Fruit fly (Drosophila melanogaster): ENCODE results near the gene CG3246.
A peak's percentile ranks its signal among the peaks of the same experiment; 100 is the strongest.

The CG3246 gene

dm6 chr2L:3435086-3435485, 26.7 kb downstream of the CG3246 start (continued):
- TF ChIP-seq CG8944 (GFP tag; optimal IDR thresholded peaks at IDR 0.05) (peak; percentile 14), CG10979 (tag; optimal IDR thresholded peaks at IDR 0.05) (peak; percentile 57), danr (GFP tag; IDR thresholded peaks at IDR 0.05) (0 out of 2 replicates have a peak, but pooled peaks have one; percentile 24), nerfin-1 (tag; optimal IDR thresholded peaks at IDR 0.05) (peak; percentile 7), E2f1 (GFP tag; IDR thresholded peaks at IDR 0.05) (peak; percentile 39; the same call in 1 of the 2 replicates), wor (GFP tag; IDR thresholded peaks at IDR 0.05) (peak; percentile 45), sens-2 (GFP tag; IDR thresholded peaks at IDR 0.05) (peak; percentile 44; the same call in 1 of the 2 replicates), Hand (GFP tag; optimal IDR thresholded peaks at IDR 0.05) (no peak), CG3407 (GFP tag; optimal IDR thresholded peaks at IDR 0.05) (peak; percentile 22), org-1 (GFP tag; optimal IDR thresholded peaks at IDR 0.05) (peak; percentile 37), CG12219 (GFP tag; optimal IDR thresholded peaks at IDR 0.05) (no peak), CG17385 (GFP tag; optimal IDR thresholded peaks at IDR 0.05) (peak; percentile 10), Ptx1 (GFP tag; IDR thresholded peaks at IDR 0.05) (peak; percentile 60), ato (GFP tag; IDR thresholded peaks at IDR 0.05; ENCODE audit: partially characterized antibody) (no peak), H15 (GFP tag; IDR thresholded peaks at IDR 0.05) (peak; percentile 72), zfh2 (GFP tag; optimal IDR thresholded peaks at IDR 0.05) (no peak), ttk (GFP tag; IDR thresholded peaks at IDR 0.05) (peak; percentile 62), CG17359 (tag; optimal IDR thresholded peaks at IDR 0.05) (peak; percentile 59), amos (GFP tag; IDR thresholded peaks at IDR 0.05; ENCODE audit: partially characterized antibody) (no peak), Eip74EF (GFP tag; optimal IDR thresholded peaks at IDR 0.05) (no peak), CG3726 (GFP tag; IDR thresholded peaks at IDR 0.05) (peak; percentile 43; the same call in 1 of the 3 replicates), CG8359 (GFP tag; optimal IDR thresholded peaks at IDR 0.05; ENCODE audit: borderline replicate concordance) (no peak), kni (GFP tag; optimal IDR thresholded peaks at IDR 0.05) (no peak), CG31224 (GFP tag; IDR thresholded peaks at IDR 0.05) (0 out of 2 replicates have a peak, but pooled peaks have one; percentile 24), CG2678 (tag; optimal IDR thresholded peaks at IDR 0.05) (peak; percentile 54), toy (GFP tag; IDR thresholded peaks at IDR 0.05) (no peak), tap (tag; optimal IDR thresholded peaks at IDR 0.05) (no peak), Adf1 (GFP tag; IDR thresholded peaks at IDR 0.05) (no peak), dmrt11E (tag; optimal IDR thresholded peaks at IDR 0.05) (peak; percentile 60), CG14860 (GFP tag; IDR thresholded peaks at IDR 0.05; ENCODE audit: partially characterized antibody) (no peak), CG6683 (GFP tag; optimal IDR thresholded peaks at IDR 0.05) (no peak), Abd-B (GFP tag; optimal IDR thresholded peaks at IDR 0.05) (peak; percentile 54), Hmr (GFP tag; optimal IDR thresholded peaks at IDR 0.05) (peak; percentile 53), esg (GFP tag; conservative IDR thresholded peaks at IDR 0.05) (peak; percentile 34), CG4282 (GFP tag; optimal IDR thresholded peaks at IDR 0.05) (no peak), Asciz (GFP tag; optimal IDR thresholded peaks at IDR 0.05) (peak; percentile 8), ase (GFP tag; IDR thresholded peaks at IDR 0.05) (peak; percentile 59), CG6254 (GFP tag; optimal IDR thresholded peaks at IDR 0.05) (peak; percentile 39), ewg (GFP tag; optimal IDR thresholded peaks at IDR 0.05) (peak; percentile 47), ap (GFP tag; IDR thresholded peaks at IDR 0.05) (peak; percentile 35; the same call in 1 of the 2 replicates), ab (GFP tag; optimal IDR thresholded peaks at IDR 0.05) (no peak), ERR (GFP tag; optimal IDR thresholded peaks at IDR 0.05) (no peak), chif (GFP tag; optimal IDR thresholded peaks at IDR 0.05) (peak; percentile 12 to 39), run (tag; optimal IDR thresholded peaks at IDR 0.05) (no peak), sisA (GFP tag; IDR thresholded peaks at IDR 0.05) (peak; percentile 82), CG14710 (tag; optimal IDR thresholded peaks at IDR 0.05) (peak; percentile 34), CG4424 (GFP tag; optimal IDR thresholded peaks at IDR 0.05) (peak; percentile 58), NfI (GFP tag; optimal IDR thresholded peaks at IDR 0.05) (peak; percentile 31), CG16779 (GFP tag; IDR thresholded peaks at IDR 0.05) (no peak), CG12769 (tag; optimal IDR thresholded peaks at IDR 0.05) (peak; percentile 19)
